Worm (Caenorhabditis elegans) whole organism, young adult: ENCODE measurements around the gene C29F9.9.

Experiments used
- B0261.1 ChIP-seq: sonication (generic microtip); optimal IDR thresholded peaks from 2 replicates; lab custom pipeline; 2016; ENCODE audit warnings: mild to moderate bottlenecking, missing genetic modification characterization, moderate library complexity, missing compliant biosample characterization
- D2030.7 ChIP-seq: fragments of 200-800 bp; sonication (Bioruptor generic); IDR thresholded peaks from 2 replicates; pipeline ENCODE4 v1.3.6; 2022; ENCODE audit warnings: missing genetic modification reagents, missing genetic modification characterization, missing compliant biosample characterization
- F23B12.7 ChIP-seq: sonication (generic microtip); optimal IDR thresholded peaks from 2 replicates; lab custom pipeline; 2017; ENCODE audit warnings: missing genetic modification characterization, mild to moderate bottlenecking, missing compliant biosample characterization, antibody characterized with exemption, moderate library complexity; ENCODE audit not compliant: insufficient read depth
- F57C9.4 ChIP-seq: sonication (generic microtip); optimal IDR thresholded peaks from 2 replicates; lab custom pipeline; 2017; ENCODE audit warnings: mild to moderate bottlenecking, missing genetic modification characterization, missing compliant biosample characterization
- T07F8.4 ChIP-seq: sonication (generic microtip); optimal IDR thresholded peaks from 2 replicates; lab custom pipeline; 2016; ENCODE audit warnings: mild to moderate bottlenecking, missing genetic modification characterization, moderate library complexity, missing compliant biosample characterization
- Y53G8AR.9 ChIP-seq: fragments of 200-800 bp; sonication (Bioruptor generic); conservative IDR thresholded peaks from 2 replicates; pipeline ENCODE4 v1.3.6; 2022; ENCODE audit warnings: missing genetic modification reagents, missing genetic modification characterization, missing compliant biosample characterization
- Y67H2A.10 ChIP-seq: fragments of 200-800 bp; sonication (Bioruptor generic); conservative IDR thresholded peaks from 2 replicates; pipeline ENCODE4 v1.3.6; 2022; ENCODE audit warnings: missing genetic modification reagents, missing genetic modification characterization, missing compliant biosample characterization
- ZK185.1 ChIP-seq: sonication (generic microtip); optimal IDR thresholded peaks from 2 replicates; lab custom pipeline; 2016; ENCODE audit warnings: mild to moderate bottlenecking, missing genetic modification characterization, missing compliant biosample characterization; ENCODE audit not compliant: poor library complexity, severe bottlenecking
- aptf-3 ChIP-seq: fragments of 200-800 bp; sonication (Bioruptor generic); IDR thresholded peaks from 2 replicates; pipeline ENCODE4 v1.3.6; 2022; ENCODE audit warnings: missing genetic modification characterization, missing compliant biosample characterization
- attf-5 ChIP-seq: fragments of 200-800 bp; sonication (Bioruptor generic); optimal IDR thresholded peaks from 2 replicates; lab custom pipeline; 2018; ENCODE audit warnings: mild to moderate bottlenecking, missing genetic modification characterization, missing compliant biosample characterization
- ccch-3 ChIP-seq: fragments of 200-800 bp; sonication (Bioruptor generic); optimal IDR thresholded peaks from 2 replicates; lab custom pipeline; 2018; ENCODE audit warnings: mild to moderate bottlenecking, missing genetic modification characterization, missing compliant biosample characterization
- cebp-2 ChIP-seq: fragments of 200-800 bp; sonication (Bioruptor generic); IDR thresholded peaks from 2 replicates; pipeline ENCODE4 v1.3.6; 2022; ENCODE audit warnings: missing genetic modification characterization, missing compliant biosample characterization
- ceh-79 ChIP-seq: sonication (generic microtip); optimal IDR thresholded peaks from 2 replicates; lab custom pipeline; 2017; ENCODE audit warnings: mild to moderate bottlenecking, missing genetic modification characterization, missing compliant biosample characterization
- die-1 ChIP-seq: sonication (generic microtip); optimal IDR thresholded peaks from 2 replicates; lab custom pipeline; 2016; ENCODE audit warnings: missing genotype, mild to moderate bottlenecking, missing genetic modification characterization, missing compliant biosample characterization
- egrh-3 ChIP-seq: fragments of 200-800 bp; sonication (Bioruptor generic); IDR thresholded peaks from 2 replicates; pipeline ENCODE4 v1.3.6; 2022; ENCODE audit warnings: missing genetic modification reagents, missing genetic modification characterization, missing compliant biosample characterization
- ekl-4 ChIP-seq: fragments of 200-800 bp; sonication (Bioruptor generic); IDR thresholded peaks from 2 replicates; pipeline ENCODE4 v1.3.6; 2022; ENCODE audit warnings: missing genetic modification reagents, missing genetic modification characterization, missing compliant biosample characterization
- gei-17 ChIP-seq: fragments of 200-800 bp; sonication (Bioruptor generic); optimal IDR thresholded peaks from 2 replicates; lab custom pipeline; 2018; ENCODE audit warnings: mild to moderate bottlenecking, missing genetic modification characterization, missing compliant biosample characterization
- him-1 ChIP-seq: sonication (generic microtip); optimal IDR thresholded peaks from 2 replicates; lab custom pipeline; 2016; ENCODE audit warnings: missing genotype, missing genetic modification reagents, missing genetic modification characterization, missing compliant biosample characterization
- hmg-1.2 ChIP-seq: fragments of 200-800 bp; sonication (Bioruptor generic); IDR thresholded peaks from 2 replicates; pipeline ENCODE4 v1.3.6; 2022; ENCODE audit warnings: missing genetic modification reagents, missing genetic modification characterization, missing compliant biosample characterization
- let-607 ChIP-seq, 2 experiments: fragments of 200-800 bp in 1 of 2; sonication (Bioruptor generic) in 1 of 2; sonication (generic microtip) in 1 of 2; optimal IDR thresholded peaks; 2 replicates each; lab custom pipeline; 2016 to 2018; ENCODE audit warnings: mild to moderate bottlenecking in 2 of 2, missing compliant biosample characterization in 2 of 2, missing genetic modification characterization in 2 of 2, moderate library complexity in 2 of 2, missing genotype in 1 of 2
- lin-35 ChIP-seq, 3 experiments: fragments of 150-350 bp in 2 of 3; sonication (generic microtip) in 1 of 3; optimal IDR thresholded peaks; 2 replicates each; lab custom pipeline; 2014 to 2018; ENCODE audit warnings: missing biosample characterization in 3 of 3, missing genetic modification characterization in 3 of 3, missing genetic modification reagents in 3 of 3
- lsl-1 ChIP-seq: fragments of 200-800 bp; sonication (Bioruptor generic); optimal IDR thresholded peaks from 2 replicates; lab custom pipeline; 2018; ENCODE audit warnings: mild to moderate bottlenecking, missing genetic modification characterization, moderate library complexity, missing compliant biosample characterization
- madf-3 ChIP-seq: fragments of 200-800 bp; sonication (Bioruptor generic); IDR thresholded peaks from 2 replicates; pipeline ENCODE4 v1.3.6; 2022; ENCODE audit warnings: missing genetic modification reagents, missing genetic modification characterization, missing compliant biosample characterization
- madf-6 ChIP-seq: fragments of 200-800 bp; sonication (Bioruptor generic); IDR thresholded peaks from 2 replicates; pipeline ENCODE4 v1.3.6; 2022; ENCODE audit warnings: missing genetic modification reagents, missing genetic modification characterization, missing compliant biosample characterization
- madf-8 ChIP-seq: fragments of 200-800 bp; sonication (Bioruptor generic); conservative IDR thresholded peaks from 2 replicates; pipeline ENCODE4 v1.3.6; 2022; ENCODE audit warnings: missing genetic modification reagents, missing genetic modification characterization, missing compliant biosample characterization
- mcd-1 ChIP-seq: fragments of 200-800 bp; sonication (Bioruptor generic); IDR thresholded peaks from 2 replicates; pipeline ENCODE4 v1.3.6; 2022; ENCODE audit warnings: missing genetic modification reagents, missing genetic modification characterization, missing compliant biosample characterization
- mes-4 ChIP-seq: sonication (generic microtip); optimal IDR thresholded peaks from 2 replicates; lab custom pipeline; 2016; ENCODE audit warnings: missing genotype, missing genetic modification characterization, missing compliant biosample characterization
- nhr-179 ChIP-seq: sonication (generic microtip); optimal IDR thresholded peaks from 2 replicates; lab custom pipeline; 2016; ENCODE audit warnings: mild to moderate bottlenecking, missing genetic modification characterization, missing compliant biosample characterization
- nhr-80 ChIP-seq: sonication (generic microtip); optimal IDR thresholded peaks from 2 replicates; lab custom pipeline; 2016; ENCODE audit warnings: missing genetic modification characterization, missing compliant biosample characterization
- pha-4 ChIP-seq: fragments of 150-350 bp; sonication (generic microtip); optimal IDR thresholded peaks from 2 replicates; lab custom pipeline; 2014; ENCODE audit warnings: missing biosample characterization, missing genetic modification reagents, missing genetic modification characterization
- unc-62 ChIP-seq: fragments of 150-350 bp; optimal IDR thresholded peaks from 2 replicates; lab custom pipeline; 2014; ENCODE audit warnings: missing biosample characterization, missing genetic modification reagents, missing genetic modification characterization
- zfh-2 ChIP-seq: fragments of 200-800 bp; sonication (Bioruptor generic); conservative IDR thresholded peaks from 2 replicates; pipeline ENCODE4 v1.3.6; 2022; ENCODE audit warnings: missing genetic modification reagents, missing genetic modification characterization, missing compliant biosample characterization
- zim-3 ChIP-seq: sonication (generic microtip); optimal IDR thresholded peaks from 2 replicates; lab custom pipeline; 2017; ENCODE audit warnings: mild to moderate bottlenecking, missing genetic modification characterization, moderate library complexity, missing compliant biosample characterization
- ztf-26 ChIP-seq: sonication (generic microtip); optimal IDR thresholded peaks from 2 replicates; lab custom pipeline; 2017; ENCODE audit warnings: missing genetic modification characterization, missing compliant biosample characterization

Gene C29F9.9

ce11 chrIII:134194-134593 lies 35.5 kb upstream of the C29F9.9 start, which contains the start of gene pals-25:
Gene pals-25, plus strand, starts transcription at chrIII:134494.
- no peak for TF ChIP-seq let-607 (tag; optimal IDR thresholded peaks at IDR 0.05; lab: Kevin White, UChicago)
- TF ChIP-seq him-1 (tag; lab: Kevin White, UChicago): no peak
- no peak for TF ChIP-seq zfh-2 (GFP tag; lab: Robert Waterston, UW)
- no peak for TF ChIP-seq F57C9.4 (tag; lab: Kevin White, UChicago)
- TF ChIP-seq madf-3: no peak
- no peak for TF ChIP-seq madf-6 (GFP tag; lab: Robert Waterston, UW)
- no peak for TF ChIP-seq Y67H2A.10 (GFP tag; lab: Robert Waterston, UW)
- no peak for TF ChIP-seq F23B12.7 (tag; lab: Kevin White, UChicago)
- no peak for TF ChIP-seq aptf-3 (GFP tag; lab: Robert Waterston, UW)
- no peak for TF ChIP-seq ztf-26

- TF ChIP-seq nhr-179 (tag; lab: Kevin White, UChicago) (no peak), mes-4 (tag; lab: Kevin White, UChicago) (no peak), ekl-4 (no peak), gei-17 (no peak), cebp-2 (GFP tag; lab: Robert Waterston, UW) (no peak), ZK185.1 (tag; lab: Kevin White, UChicago) (no peak), lsl-1 (GFP tag; lab: Kevin White, UChicago) (no peak), ceh-79 (tag; lab: Kevin White, UChicago) (no peak), die-1 (tag; lab: Kevin White, UChicago) (no peak), unc-62 (GFP tag; lab: Kevin White, UChicago) (no peak), ztf-26 (no peak), egrh-3 (GFP tag; lab: Robert Waterston, UW) (no peak), B0261.1 (tag; lab: Kevin White, UChicago) (no peak), zim-3 (tag; lab: Kevin White, UChicago) (no peak), D2030.7 (GFP tag; lab: Robert Waterston, UW) (no peak), T07F8.4 (tag; lab: Kevin White, UChicago) (no peak)
These were observed 33.4 kb upstream of the C29F9.9 start, which contains the start of gene pals-22 for ce11 chrIII:132118-132517. Gene pals-22, plus strand, starts transcription at chrIII:132418.

ce11 chrIII:131627-132026 lies 32.9 kb upstream of the C29F9.9 start:
- TF ChIP-seq mcd-1: peak; percentile 81
- TF ChIP-seq pha-4: no peak
- peak; percentile 62; the same call in 1 of the 2 replicates for TF ChIP-seq hmg-1.2 (GFP tag; lab: Robert Waterston, UW)
- no peak for TF ChIP-seq T07F8.4 (tag; lab: Kevin White, UChicago)
- TF ChIP-seq Y53G8AR.9 (GFP tag; lab: Robert Waterston, UW): no peak
- peak; percentile 54 for TF ChIP-seq attf-5 (GFP tag; lab: Kevin White, UChicago)
- no peak for TF ChIP-seq ccch-3 (GFP tag; lab: Kevin White, UChicago)
- peak in 1 of 3 experiments; percentile 28 for TF ChIP-seq lin-35 (GFP tag; optimal IDR thresholded peaks at IDR 0.05; lab: Kevin White, UChicago)
- TF ChIP-seq nhr-80 (tag; lab: Kevin White, UChicago): peak; percentile 7
- no peak for TF ChIP-seq madf-8 (GFP tag; lab: Robert Waterston, UW)
- TF ChIP-seq, all 124 proteins: peak for 5

ce11 chrIII:130650-131049 lies 31.9 kb upstream of the C29F9.9 start, which contains the start of the genes nhr-280 and C29F9.2:
Gene nhr-280, minus strand, starts transcription at chrIII:130750.
Gene C29F9.2, plus strand, starts transcription at chrIII:130947.
- TF ChIP-seq madf-8 (GFP tag; lab: Robert Waterston, UW) (no peak), nhr-80 (tag; lab: Kevin White, UChicago) (peak; percentile 1)
- TF ChIP-seq, all 124 proteins: peak for 1
